Fruit fly (Drosophila melanogaster) whole organism, embryonic: Measurements from ENCODE around the gene mthl2.

ENCODE experiments used
- Abd-B ChIP-seq: fragments of 200-800 bp; sonication (Bioruptor generic); optimal IDR thresholded peaks from 2 replicates; lab custom pipeline; 2018; ENCODE audit warnings: missing biosample characterization, mild to moderate bottlenecking, missing genetic modification characterization, moderate library complexity
- Atf6 ChIP-seq: fragments of 200-800 bp; sonication (Bioruptor generic); IDR thresholded peaks from 2 replicates; pipeline ENCODE4 v1.3.6; 2022; ENCODE audit warnings: missing biosample characterization, missing genetic modification characterization
- CG16815 ChIP-seq: fragments of 200-800 bp; sonication (Bioruptor generic); optimal IDR thresholded peaks from 3 replicates; lab custom pipeline; 2017; ENCODE audit warnings: missing biosample characterization, mild to moderate bottlenecking, missing genetic modification characterization
- CG18262 ChIP-seq: fragments of 200-800 bp; optimal IDR thresholded peaks from 3 replicates; lab custom pipeline; 2019; ENCODE audit warnings: missing biosample characterization, mild to moderate bottlenecking, missing genetic modification characterization, moderate library complexity
- CG18476 ChIP-seq: fragments of 200-800 bp; sonication (Bioruptor generic); optimal IDR thresholded peaks from 2 replicates; lab custom pipeline; 2016; ENCODE audit warnings: missing biosample characterization, mild to moderate bottlenecking, missing genetic modification characterization
- CG2129 ChIP-seq: fragments of 200-800 bp; sonication (Bioruptor generic); IDR thresholded peaks from 2 replicates; pipeline ENCODE4 v1.3.6; 2022; ENCODE audit warnings: missing biosample characterization, missing genetic modification characterization; ENCODE audit not compliant: partially characterized antibody
- CG32767 ChIP-seq: fragments of 200-800 bp; sonication (Bioruptor generic); IDR thresholded peaks from 2 replicates; pipeline ENCODE4 v1.3.6; 2022; ENCODE audit warnings: missing biosample characterization, missing genetic modification characterization
- CG33213 ChIP-seq: fragments of 200-800 bp; sonication (Bioruptor generic); optimal IDR thresholded peaks from 3 replicates; lab custom pipeline; 2016; ENCODE audit warnings: missing biosample characterization, missing genetic modification characterization
- CG33557 ChIP-seq: fragments of 200-800 bp; sonication (Bioruptor generic); optimal IDR thresholded peaks from 2 replicates; lab custom pipeline; 2019; ENCODE audit warnings: missing biosample characterization, mild to moderate bottlenecking, missing genetic modification characterization, moderate library complexity
- CG3407 ChIP-seq: fragments of 200-800 bp; sonication (Bioruptor generic); optimal IDR thresholded peaks from 2 replicates; lab custom pipeline; 2018; ENCODE audit warnings: missing biosample characterization, mild to moderate bottlenecking, missing genetic modification characterization
- CG6689 ChIP-seq: fragments of 200-800 bp; sonication (Bioruptor generic); IDR thresholded peaks from 2 replicates; pipeline ENCODE4 v1.3.6; 2022; ENCODE audit warnings: missing biosample characterization, missing genetic modification characterization
- CG6765 ChIP-seq: fragments of 200-800 bp; sonication (Bioruptor generic); optimal IDR thresholded peaks from 3 replicates; lab custom pipeline; 2017; ENCODE audit warnings: missing biosample characterization, mild to moderate bottlenecking, missing genetic modification characterization
- CG8281 ChIP-seq: fragments of 200-800 bp; sonication (Bioruptor generic); optimal IDR thresholded peaks from 2 replicates; lab custom pipeline; 2018; ENCODE audit warnings: missing biosample characterization, mild to moderate bottlenecking, missing genetic modification characterization, moderate library complexity
- CG9609 ChIP-seq: fragments of 200-800 bp; sonication (Bioruptor generic); optimal IDR thresholded peaks from 3 replicates; lab custom pipeline; 2016; ENCODE audit warnings: missing biosample characterization, missing genetic modification characterization
- D ChIP-seq, 2 experiments: fragments of 200-800 bp in 1 of 2; fragments of >200 bp in 1 of 2; sonication (Bioruptor generic) in 1 of 2; optimal IDR thresholded peaks; 2 replicates in 1 of 2; 3 replicates in 1 of 2; lab custom pipeline; 2017; ENCODE audit warnings: mild to moderate bottlenecking in 1 of 2, missing biosample characterization in 1 of 2, missing genetic modification characterization in 1 of 2, missing genetic modification reagents in 1 of 2
- D19A ChIP-seq: fragments of 200-800 bp; optimal IDR thresholded peaks from 3 replicates; lab custom pipeline; 2019; ENCODE audit warnings: missing biosample characterization, mild to moderate bottlenecking, missing genetic modification characterization, moderate library complexity
- Dfd ChIP-seq, 2 experiments: fragments of >200 bp; optimal IDR thresholded peaks; 2 replicates each; lab custom pipeline; 2017; ENCODE audit warnings: missing biosample characterization in 2 of 2, missing genetic modification characterization in 2 of 2
- HLHmδ ChIP-seq: fragments of 200-800 bp; sonication (Bioruptor generic); optimal IDR thresholded peaks from 2 replicates; lab custom pipeline; 2018; ENCODE audit warnings: missing biosample characterization, mild to moderate bottlenecking, missing genetic modification characterization, moderate library complexity
- Hmr ChIP-seq: fragments of 200-800 bp; sonication (Bioruptor generic); optimal IDR thresholded peaks from 3 replicates; lab custom pipeline; 2017; ENCODE audit warnings: mild to moderate bottlenecking, missing biosample characterization, missing genetic modification reagents, missing genetic modification characterization
- Myb ChIP-seq: fragments of 200-800 bp; sonication (Bioruptor generic); optimal IDR thresholded peaks from 2 replicates; lab custom pipeline; 2016; ENCODE audit warnings: missing biosample characterization, missing genetic modification characterization
- Nf-YA ChIP-seq: fragments of 200-800 bp; sonication (Bioruptor generic); IDR thresholded peaks from 2 replicates; pipeline ENCODE4 v1.3.6; 2022; ENCODE audit warnings: missing biosample characterization, missing genetic modification characterization
- Poxn ChIP-seq: fragments of 200-800 bp; sonication (Bioruptor generic); IDR thresholded peaks from 2 replicates; pipeline ENCODE4 v1.3.6; 2022; ENCODE audit warnings: missing biosample characterization, missing genetic modification characterization
- Sry-δ ChIP-seq: fragments of 200-800 bp; sonication (Bioruptor generic); optimal IDR thresholded peaks from 2 replicates; lab custom pipeline; 2016; ENCODE audit warnings: missing biosample characterization, missing genetic modification characterization
- Usf ChIP-seq: fragments of 200-800 bp; sonication (Bioruptor generic); optimal IDR thresholded peaks from 2 replicates; lab custom pipeline; 2017; ENCODE audit warnings: missing genotype, missing biosample characterization, missing genetic modification characterization
- Vsx1 ChIP-seq: fragments of 200-800 bp; sonication (Bioruptor generic); optimal IDR thresholded peaks from 2 replicates; lab custom pipeline; 2017; ENCODE audit warnings: missing biosample characterization, mild to moderate bottlenecking, missing genetic modification characterization, missing genetic modification reagents
- az2 ChIP-seq: fragments of 200-800 bp; sonication (Bioruptor generic); optimal IDR thresholded peaks from 3 replicates; lab custom pipeline; 2016; ENCODE audit warnings: missing biosample characterization, missing genetic modification characterization
- btn ChIP-seq: fragments of 200-800 bp; sonication (Bioruptor generic); optimal IDR thresholded peaks from 2 replicates; lab custom pipeline; 2016; ENCODE audit warnings: missing biosample characterization, missing genetic modification characterization
- chif ChIP-seq, 2 experiments: fragments of 200-800 bp; sonication (Bioruptor generic); optimal IDR thresholded peaks; 3 replicates each; lab custom pipeline; 2016; ENCODE audit warnings: missing biosample characterization in 2 of 2, missing genetic modification characterization in 2 of 2
- chinmo ChIP-seq: fragments of 200-800 bp; sonication (Bioruptor generic); IDR thresholded peaks from 4 replicates; pipeline ENCODE4 v1.3.6; 2022; ENCODE audit warnings: missing biosample characterization, missing genetic modification characterization; ENCODE audit not compliant: partially characterized antibody
- chm ChIP-seq: fragments of 200-800 bp; sonication (Bioruptor generic); IDR thresholded peaks from 2 replicates; pipeline ENCODE4 v1.3.6; 2022; ENCODE audit warnings: missing biosample characterization, missing genetic modification characterization
- dpn ChIP-seq, 2 experiments: fragments of 200-800 bp; sonication (Bioruptor generic); optimal IDR thresholded peaks; 3 replicates each; lab custom pipeline; 2016; ENCODE audit warnings: missing biosample characterization in 2 of 2, missing genetic modification characterization in 2 of 2
- ewg ChIP-seq: fragments of 200-800 bp; sonication (Bioruptor generic); optimal IDR thresholded peaks from 3 replicates; lab custom pipeline; 2017; ENCODE audit warnings: mild to moderate bottlenecking, missing biosample characterization, missing genetic modification reagents, missing genetic modification characterization
- ftz-f1 ChIP-seq: fragments of 200-800 bp; sonication (Bioruptor generic); optimal IDR thresholded peaks from 2 replicates; lab custom pipeline; 2016; ENCODE audit warnings: missing biosample characterization, missing genetic modification characterization
- gcm ChIP-seq: fragments of 200-800 bp; sonication (Bioruptor generic); optimal IDR thresholded peaks from 2 replicates; lab custom pipeline; 2019; ENCODE audit warnings: missing biosample characterization, mild to moderate bottlenecking, missing genetic modification characterization, moderate library complexity
- grn ChIP-seq: fragments of 200-800 bp; sonication (Bioruptor generic); optimal IDR thresholded peaks from 3 replicates; lab custom pipeline; 2017; ENCODE audit warnings: missing biosample characterization, missing genetic modification characterization
- gt ChIP-seq: fragments of 200-800 bp; sonication (Bioruptor generic); IDR thresholded peaks from 2 replicates; pipeline ENCODE4 v1.3.6; 2022; ENCODE audit warnings: missing biosample characterization, missing genetic modification characterization
- hkb ChIP-seq, 2 experiments: fragments of 200-800 bp in 1 of 2; fragments of >200 bp in 1 of 2; sonication (Bioruptor generic) in 1 of 2; IDR thresholded peaks in 1 of 2; optimal IDR thresholded peaks in 1 of 2; 2 replicates each; pipeline versions ENCODE4 v1.3.6 to Lab custom; 2017 to 2022; ENCODE audit warnings: missing biosample characterization in 1 of 2, missing genetic modification characterization in 1 of 2
- klu ChIP-seq: fragments of 200-800 bp; sonication (Bioruptor generic); IDR thresholded peaks from 2 replicates; pipeline ENCODE4 v1.3.6; 2022; ENCODE audit warnings: missing biosample characterization, missing genetic modification characterization
- knrl ChIP-seq: fragments of 200-800 bp; sonication (Bioruptor generic); IDR thresholded peaks from 3 replicates; pipeline ENCODE4 v1.3.6; 2022; ENCODE audit warnings: missing biosample characterization, missing genetic modification characterization; ENCODE audit not compliant: partially characterized antibody
- lab ChIP-seq: fragments of 200-800 bp; sonication (Bioruptor generic); optimal IDR thresholded peaks from 3 replicates; lab custom pipeline; 2017; ENCODE audit warnings: missing biosample characterization, missing genetic modification characterization, mild to moderate bottlenecking, moderate library complexity, missing genetic modification reagents
- oc ChIP-seq: fragments of 200-800 bp; sonication (Bioruptor generic); optimal IDR thresholded peaks from 2 replicates; lab custom pipeline; 2018; ENCODE audit warnings: missing biosample characterization, mild to moderate bottlenecking, missing genetic modification characterization, moderate library complexity
- peb ChIP-seq: fragments of 200-800 bp; sonication (Bioruptor generic); IDR thresholded peaks from 2 replicates; pipeline ENCODE4 v1.3.6; 2022; ENCODE audit warnings: missing biosample characterization, missing genetic modification characterization
- shn ChIP-seq: fragments of 200-800 bp; sonication (Bioruptor generic); optimal IDR thresholded peaks from 3 replicates; lab custom pipeline; 2016; ENCODE audit warnings: missing biosample characterization, missing genetic modification characterization
- slou ChIP-seq: fragments of 200-800 bp; sonication (Bioruptor generic); optimal IDR thresholded peaks from 3 replicates; lab custom pipeline; 2016; ENCODE audit warnings: missing biosample characterization, missing genetic modification characterization
- sna ChIP-seq: fragments of 200-800 bp; sonication (Bioruptor generic); IDR thresholded peaks from 2 replicates; pipeline ENCODE4 v1.3.6; 2022; ENCODE audit warnings: missing biosample characterization, missing genetic modification characterization; ENCODE audit not compliant: partially characterized antibody
- sr ChIP-seq: fragments of 200-800 bp; sonication (Bioruptor generic); IDR thresholded peaks from 3 replicates; pipeline ENCODE4 v1.3.6; 2022; ENCODE audit warnings: missing biosample characterization, missing genetic modification characterization
- wek ChIP-seq: fragments of 200-800 bp; sonication (Bioruptor generic); optimal IDR thresholded peaks from 3 replicates; lab custom pipeline; 2018; ENCODE audit warnings: missing biosample characterization, mild to moderate bottlenecking, missing genetic modification characterization, moderate library complexity

Gene mthl2

DNA sequence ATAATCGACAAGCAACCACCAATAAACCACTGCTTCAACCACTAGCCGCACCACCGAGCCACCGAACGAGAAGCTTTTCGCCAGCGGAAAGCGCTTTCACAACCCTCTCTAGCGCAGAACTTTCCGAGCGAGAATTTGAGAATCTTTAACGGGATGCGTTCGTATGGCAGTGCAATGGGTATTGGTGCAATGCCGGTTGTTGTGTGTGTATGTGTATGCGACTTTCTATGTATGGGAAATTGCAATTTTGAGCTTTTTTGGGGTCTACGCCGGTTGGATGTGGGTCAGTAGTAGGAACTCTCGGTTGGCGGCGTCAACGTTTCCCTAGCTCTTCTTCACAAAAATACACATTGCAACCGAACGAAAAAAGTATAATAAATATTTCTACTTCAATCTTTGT is 38.2 kb downstream of the mthl2 start:
- no peak for TF ChIP-seq klu (GFP tag; lab: Robert Waterston, UW)
- TF ChIP-seq HLHmδ (GFP tag; lab: Kevin White, UChicago): no peak
- no peak for TF ChIP-seq sna (GFP tag; lab: Robert Waterston, UW)
- TF ChIP-seq slou (GFP tag; lab: Kevin White, UChicago): no peak
- no peak for TF ChIP-seq Abd-B (GFP tag; lab: Kevin White, UChicago)
- no peak for TF ChIP-seq grn (GFP tag; lab: Kevin White, UChicago)
- no peak for TF ChIP-seq Sry-δ (GFP tag; lab: Kevin White, UChicago)
- TF ChIP-seq Usf (GFP tag; lab: Kevin White, UChicago): no peak

DNA sequence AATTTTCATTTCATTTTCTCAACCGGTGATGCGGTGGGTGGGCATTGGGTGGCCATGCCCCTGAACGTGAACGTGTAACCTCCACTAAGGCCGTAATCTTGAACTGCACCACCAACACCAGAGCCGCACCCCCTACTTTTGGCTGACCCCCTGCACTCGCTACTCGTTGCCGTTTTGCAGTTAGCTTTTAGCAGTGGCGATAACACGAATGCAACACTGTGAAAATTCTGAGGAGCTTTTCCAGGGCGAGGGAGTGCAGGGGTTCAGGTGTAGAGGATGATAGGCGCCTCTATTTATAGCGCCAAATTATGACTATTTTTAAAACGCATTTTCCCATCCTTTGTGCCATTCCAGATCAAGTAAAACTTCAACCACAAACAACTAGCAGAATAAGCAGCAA is 39.1 kb downstream of the mthl2 start:
- TF ChIP-seq hkb (optimal IDR thresholded peaks at IDR 0.05; lab: Kevin White, UChicago): no peak
- TF ChIP-seq hkb (GFP tag; IDR thresholded peaks at IDR 0.05; lab: Robert Waterston, UW): no peak
- no peak for TF ChIP-seq CG9609 (GFP tag; lab: Kevin White, UChicago)
- TF ChIP-seq CG3407 (GFP tag; lab: Kevin White, UChicago): no peak
- no peak for TF ChIP-seq Myb (GFP tag; lab: Kevin White, UChicago)
- TF ChIP-seq btn: no peak
- no peak for TF ChIP-seq CG2129
- no peak for TF ChIP-seq CG6689 (GFP tag; lab: Robert Waterston, UW)
- no peak for TF ChIP-seq Atf6 (GFP tag; lab: Robert Waterston, UW)
- TF ChIP-seq grn (GFP tag; lab: Kevin White, UChicago): no peak
- no peak for TF ChIP-seq Poxn (GFP tag; lab: Robert Waterston, UW)
- TF ChIP-seq CG16815 (GFP tag; lab: Kevin White, UChicago): no peak

DNA sequence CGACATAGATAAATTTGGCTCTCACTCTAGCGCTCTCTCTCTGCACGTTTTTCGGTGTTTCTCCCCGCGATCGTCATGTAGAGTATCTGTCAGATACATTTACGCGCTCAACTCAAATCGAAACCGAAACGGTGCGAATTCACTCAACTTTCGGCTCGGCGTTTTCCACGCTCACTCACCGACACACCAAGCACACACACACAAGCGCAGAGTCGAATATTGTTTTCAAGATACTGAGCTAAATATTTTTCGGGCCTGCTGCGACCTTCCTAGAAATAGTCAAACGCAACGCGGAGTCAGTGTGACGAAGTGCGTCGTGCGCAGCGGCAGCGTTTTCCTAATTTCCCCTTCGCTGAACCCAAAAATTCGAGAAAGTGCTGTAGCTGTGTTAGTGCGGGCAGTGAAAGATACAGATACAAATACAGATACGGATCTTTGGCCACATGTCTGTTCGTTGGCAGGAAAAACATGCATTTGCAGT is 49.9 kb downstream of the mthl2 start, which contains the start of gene lin-28:
Gene lin-28, plus strand, starts transcription at position 279 of the 481 bp plus-strand sequence.
- TF ChIP-seq CG6765 (GFP tag; lab: Kevin White, UChicago): no peak
- peak; percentile 13 for TF ChIP-seq D19A
- TF ChIP-seq knrl (GFP tag; lab: Robert Waterston, UW): 0 out of 3 replicates have a peak, but pooled peaks have one; percentile 43
- no peak for TF ChIP-seq CG18476 (GFP tag; lab: Kevin White, UChicago)
- peak; percentile 14 for TF ChIP-seq CG18262 (tag; lab: Kevin White, UChicago)
- TF ChIP-seq sr (GFP tag; lab: Robert Waterston, UW): peak; percentile 21; the same call in 1 of the 3 replicates
- peak; percentile 59; the same call in 1 of the 2 replicates for TF ChIP-seq CG32767 (GFP tag; lab: Robert Waterston, UW)
- TF ChIP-seq az2 (GFP tag; lab: Kevin White, UChicago): peak; percentile 2
- TF ChIP-seq Nf-YA (GFP tag; lab: Robert Waterston, UW): peak; percentile 26; the same call in 1 of the 2 replicates
- TF ChIP-seq shn (GFP tag; lab: Kevin White, UChicago): no peak
- peak; percentile 83 for TF ChIP-seq CG8281 (tag; lab: Kevin White, UChicago)
- peak; percentile 69 for TF ChIP-seq chm (GFP tag; lab: Robert Waterston, UW)
- TF ChIP-seq CG33213 (GFP tag; lab: Kevin White, UChicago): no peak
- TF ChIP-seq peb: no peak
- TF ChIP-seq chif (GFP tag; optimal IDR thresholded peaks at IDR 0.05; lab: Kevin White, UChicago): no peak
- TF ChIP-seq Dfd (GFP tag; optimal IDR thresholded peaks at IDR 0.05; lab: Kevin White, UChicago): no peak
- TF ChIP-seq D (optimal IDR thresholded peaks at IDR 0.05; lab: Kevin White, UChicago): peak; percentile 83
- no peak for TF ChIP-seq D (GFP tag; optimal IDR thresholded peaks at IDR 0.05; lab: Kevin White, UChicago)
- peak; percentile 20 for TF ChIP-seq ewg (GFP tag; lab: Kevin White, UChicago)
- peak; percentile 8 for TF ChIP-seq oc (tag; lab: Kevin White, UChicago)
- peak; percentile 25 for TF ChIP-seq Vsx1 (GFP tag; lab: Kevin White, UChicago)
- TF ChIP-seq ftz-f1 (GFP tag; lab: Kevin White, UChicago): peak; percentile 71
- TF ChIP-seq gt: no peak
- TF ChIP-seq wek: no peak
- TF ChIP-seq Hmr (GFP tag; lab: Kevin White, UChicago): peak; percentile 18
- peak; percentile 26 for TF ChIP-seq lab (GFP tag; lab: Kevin White, UChicago)
- peak; percentile 55 for TF ChIP-seq CG33557
- peak in 1 of 2 experiments; percentile 9 for TF ChIP-seq dpn (GFP tag; optimal IDR thresholded peaks at IDR 0.05; lab: Kevin White, UChicago)
- peak; percentile 72 for TF ChIP-seq gcm (GFP tag; lab: Kevin White, UChicago)
- peak; percentile 97 for TF ChIP-seq chinmo (GFP tag; lab: Robert Waterston, UW)
